Fruit fly (Drosophila melanogaster): Measurements from ENCODE around the gene Hsp27.

Hsp27 gene

DNA sequence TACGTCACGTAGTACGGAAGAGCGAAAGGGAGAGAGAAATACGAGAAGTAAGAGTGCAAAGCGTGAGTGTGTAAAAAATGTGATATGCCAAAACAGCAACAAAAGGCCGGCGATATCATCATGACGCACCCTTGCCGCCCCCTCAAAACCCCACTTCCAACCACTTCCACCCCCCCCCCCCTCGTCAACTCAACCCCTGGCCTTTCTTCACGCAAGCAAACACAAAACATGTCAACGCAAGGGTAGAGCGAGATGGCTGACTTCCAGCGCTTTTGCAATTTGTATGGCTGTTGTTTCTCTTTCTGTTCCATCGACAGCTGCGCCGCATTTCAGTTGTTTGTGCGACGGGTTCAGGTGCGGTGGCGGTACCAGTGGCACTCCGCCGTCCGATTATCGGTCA, 48.2 kb upstream of the Hsp27 start:
- TF ChIP-seq lola (GFP tag; optimal IDR thresholded peaks at IDR 0.05) (no peak), exex (tag; optimal IDR thresholded peaks at IDR 0.05) (peak; percentile 17), CG3281 (GFP tag; optimal IDR thresholded peaks at IDR 0.05) (peak; percentile 9), CG10543 (GFP tag; optimal IDR thresholded peaks at IDR 0.05) (peak; percentile 24), Drgx (GFP tag; IDR thresholded peaks at IDR 0.05) (peak; percentile 60; the same call in 1 of the 2 replicates), klu (GFP tag; IDR thresholded peaks at IDR 0.05) (peak; percentile 46; the same call in 1 of the 2 replicates), scrt (GFP tag; optimal IDR thresholded peaks at IDR 0.05) (no peak), vvl (GFP tag; IDR thresholded peaks at IDR 0.05) (peak; percentile 47; the same call in 1 of the 2 replicates), Bgb (GFP tag; IDR thresholded peaks at IDR 0.05; ENCODE audit: partially characterized antibody) (peak; percentile 6; the same call in 1 of the 2 replicates), Dip2 (GFP tag; IDR thresholded peaks at IDR 0.05) (no peak), CG14441 (GFP tag; IDR thresholded peaks at IDR 0.05) (no peak; the same call in 1 of the 2 replicates), CG18619 (GFP tag; optimal IDR thresholded peaks at IDR 0.05) (no peak), CG16815 (GFP tag; optimal IDR thresholded peaks at IDR 0.05) (no peak), Blimp-1 (GFP tag; optimal IDR thresholded peaks at IDR 0.05) (peak; percentile 1), CG13296 (GFP tag; optimal IDR thresholded peaks at IDR 0.05) (no peak), CG8290 (GFP tag; optimal IDR thresholded peaks at IDR 0.05) (no peak), CG8290 (tag; optimal IDR thresholded peaks at IDR 0.05) (peak in 1 of 2 experiments; percentile 23), Eip74EF (GFP tag; optimal IDR thresholded peaks at IDR 0.05) (peak in 1 of 2 experiments; percentile 50), abd-A (tag; optimal IDR thresholded peaks at IDR 0.05) (peak; percentile 43), sug (tag; optimal IDR thresholded peaks at IDR 0.05) (peak; percentile 65), CG31224 (GFP tag; IDR thresholded peaks at IDR 0.05) (0 out of 2 replicates have a peak, but pooled peaks have one; percentile 4), slbo (GFP tag; IDR thresholded peaks at IDR 0.05) (peak; percentile 50), HLH4C (GFP tag; IDR thresholded peaks at IDR 0.05; ENCODE audit: partially characterized antibody) (peak; percentile 33; the same call in 2 of the 3 replicates), CG8765 (GFP tag; IDR thresholded peaks at IDR 0.05) (no peak), kay (GFP tag; optimal IDR thresholded peaks at IDR 0.05) (peak; percentile 69), crol (GFP tag; IDR thresholded peaks at IDR 0.05) (peak; percentile 98), HmgZ (tag; optimal IDR thresholded peaks at IDR 0.05) (peak; percentile 14), pan (optimal IDR thresholded peaks at IDR 0.05) (no peak), pan (GFP tag; optimal IDR thresholded peaks at IDR 0.05 in 1 of 2, IDR thresholded peaks at IDR 0.05 in 1 of 2) (peak in 1 of 2 experiments; percentile 52), GATAe (GFP tag; conservative IDR thresholded peaks at IDR 0.05) (peak; percentile 61; the same call in 1 of the 2 replicates), chinmo (GFP tag; IDR thresholded peaks at IDR 0.05; ENCODE audit: partially characterized antibody) (peak; percentile 88), stc (GFP tag; IDR thresholded peaks at IDR 0.05) (0 out of 2 replicates have a peak, but pooled peaks have one; percentile 21), CG4707 (GFP tag; optimal IDR thresholded peaks at IDR 0.05) (no peak), sd (tag; optimal IDR thresholded peaks at IDR 0.05) (peak; percentile 36), CG10321 (GFP tag; IDR thresholded peaks at IDR 0.05) (peak; percentile 44), HLH3B (GFP tag; IDR thresholded peaks at IDR 0.05) (0 out of 2 replicates have a peak, but pooled peaks have one; percentile 37), Ravus (GFP tag; IDR thresholded peaks at IDR 0.05) (no peak), nom (GFP tag; optimal IDR thresholded peaks at IDR 0.05) (peak; percentile 63), dm (GFP tag; optimal IDR thresholded peaks at IDR 0.05) (no peak), ci (GFP tag; IDR thresholded peaks at IDR 0.05) (0 out of 3 replicates have a peak, but pooled peaks have one; percentile 32), CG15514 (GFP tag; optimal IDR thresholded peaks at IDR 0.05) (peak; percentile 7), cwo (GFP tag; optimal IDR thresholded peaks at IDR 0.05) (peak; percentile 1), CG10979 (tag; optimal IDR thresholded peaks at IDR 0.05) (no peak), CG6175 (GFP tag; IDR thresholded peaks at IDR 0.05) (peak; percentile 64; the same call in 1 of the 3 replicates), CG1832 (GFP tag; optimal IDR thresholded peaks at IDR 0.05) (peak; percentile 40), CG8944 (GFP tag; optimal IDR thresholded peaks at IDR 0.05) (no peak), Aef1 (GFP tag; IDR thresholded peaks at IDR 0.05) (peak; percentile 80), nau (GFP tag; optimal IDR thresholded peaks at IDR 0.05) (peak; percentile 29), caup (GFP tag; optimal IDR thresholded peaks at IDR 0.05; ENCODE audit: severe bottlenecking) (peak; percentile 10)
